Worm (Caenorhabditis elegans) whole organism, young adult: Measurements from ENCODE around the gene mboa-1.

ENCODE experiments used
- F10E7.11 ChIP-seq: sonication (generic microtip); optimal IDR thresholded peaks from 2 replicates; lab custom pipeline; 2017; ENCODE audit warnings: mild to moderate bottlenecking, missing genetic modification characterization, moderate library complexity, missing compliant biosample characterization
- F37B4.10 ChIP-seq: fragments of 200-800 bp; sonication (Bioruptor generic); IDR thresholded peaks from 2 replicates; pipeline ENCODE4 v1.3.6; 2022; ENCODE audit warnings: missing genetic modification characterization, missing compliant biosample characterization
- F57A8.1 ChIP-seq: fragments of 200-800 bp; sonication (Bioruptor generic); optimal IDR thresholded peaks from 2 replicates; lab custom pipeline; 2018; ENCODE audit warnings: mild to moderate bottlenecking, missing genetic modification characterization, moderate library complexity, missing compliant biosample characterization
- K12H6.12 ChIP-seq: fragments of 200-800 bp; sonication (Bioruptor generic); optimal IDR thresholded peaks from 2 replicates; lab custom pipeline; 2018; ENCODE audit warnings: mild to moderate bottlenecking, missing genetic modification characterization, missing compliant biosample characterization
- T07F8.4 ChIP-seq: sonication (generic microtip); optimal IDR thresholded peaks from 2 replicates; lab custom pipeline; 2016; ENCODE audit warnings: mild to moderate bottlenecking, missing genetic modification characterization, moderate library complexity, missing compliant biosample characterization
- Y56A3A.18 ChIP-seq: fragments of 200-800 bp; sonication (Bioruptor generic); IDR thresholded peaks from 2 replicates; pipeline ENCODE4 v1.3.6; 2022; ENCODE audit warnings: missing genetic modification reagents, missing genetic modification characterization, missing compliant biosample characterization
- Y67H2A.10 ChIP-seq: fragments of 200-800 bp; sonication (Bioruptor generic); conservative IDR thresholded peaks from 2 replicates; pipeline ENCODE4 v1.3.6; 2022; ENCODE audit warnings: missing genetic modification reagents, missing genetic modification characterization, missing compliant biosample characterization
- Y79H2A.3 ChIP-seq: fragments of 200-800 bp; sonication (Bioruptor generic); conservative IDR thresholded peaks from 2 replicates; pipeline ENCODE4 v1.3.6; 2022; ENCODE audit warnings: missing genetic modification reagents, missing genetic modification characterization, missing compliant biosample characterization
- Y95B8A.8 ChIP-seq: fragments of 200-800 bp; sonication (Bioruptor generic); IDR thresholded peaks from 2 replicates; pipeline ENCODE4 v1.3.6; 2022; ENCODE audit warnings: missing genetic modification reagents, missing genetic modification characterization, missing compliant biosample characterization
- aptf-2 ChIP-seq: fragments of 200-800 bp; sonication (Bioruptor generic); conservative IDR thresholded peaks from 2 replicates; pipeline ENCODE4 v1.3.6; 2022; ENCODE audit warnings: missing genetic modification reagents, missing genetic modification characterization, missing compliant biosample characterization
- atf-7 ChIP-seq: sonication (generic microtip); optimal IDR thresholded peaks from 2 replicates; lab custom pipeline; 2017; ENCODE audit warnings: mild to moderate bottlenecking, missing genetic modification characterization, missing compliant biosample characterization
- bed-1 ChIP-seq: fragments of 200-800 bp; sonication (Bioruptor generic); IDR thresholded peaks from 2 replicates; pipeline ENCODE4 v1.3.6; 2022; ENCODE audit warnings: missing genetic modification reagents, missing genetic modification characterization, missing compliant biosample characterization
- bed-2 ChIP-seq: fragments of 200-800 bp; sonication (Bioruptor generic); IDR thresholded peaks from 2 replicates; pipeline ENCODE4 v1.3.6; 2022; ENCODE audit warnings: missing genetic modification reagents, missing genetic modification characterization, missing compliant biosample characterization
- ccch-3 ChIP-seq: fragments of 200-800 bp; sonication (Bioruptor generic); optimal IDR thresholded peaks from 2 replicates; lab custom pipeline; 2018; ENCODE audit warnings: mild to moderate bottlenecking, missing genetic modification characterization, missing compliant biosample characterization
- cebp-2 ChIP-seq: fragments of 200-800 bp; sonication (Bioruptor generic); IDR thresholded peaks from 2 replicates; pipeline ENCODE4 v1.3.6; 2022; ENCODE audit warnings: missing genetic modification characterization, missing compliant biosample characterization
- ceh-100 ChIP-seq: fragments of 200-800 bp; sonication (Bioruptor generic); IDR thresholded peaks from 2 replicates; pipeline ENCODE4 v1.3.6; 2022; ENCODE audit warnings: missing genetic modification reagents, missing genetic modification characterization, missing compliant biosample characterization
- ceh-40 ChIP-seq: fragments of 200-800 bp; sonication (Bioruptor generic); IDR thresholded peaks from 2 replicates; pipeline ENCODE4 v1.3.6; 2022; ENCODE audit warnings: missing genetic modification characterization, missing compliant biosample characterization
- egl-44 ChIP-seq: fragments of 200-800 bp; sonication (Bioruptor generic); IDR thresholded peaks from 2 replicates; pipeline ENCODE4 v1.3.6; 2022; ENCODE audit warnings: missing genetic modification reagents, missing genetic modification characterization, missing compliant biosample characterization
- ekl-4 ChIP-seq: fragments of 200-800 bp; sonication (Bioruptor generic); IDR thresholded peaks from 2 replicates; pipeline ENCODE4 v1.3.6; 2022; ENCODE audit warnings: missing genetic modification reagents, missing genetic modification characterization, missing compliant biosample characterization
- hlh-26 ChIP-seq: fragments of 200-800 bp; sonication (Bioruptor generic); conservative IDR thresholded peaks from 2 replicates; pipeline ENCODE4 v1.3.6; 2022; ENCODE audit warnings: missing genetic modification reagents, missing genetic modification characterization, missing compliant biosample characterization
- hmg-20 ChIP-seq: fragments of 200-800 bp; sonication (Bioruptor generic); IDR thresholded peaks from 2 replicates; pipeline ENCODE4 v1.3.6; 2022; ENCODE audit warnings: missing genetic modification reagents, missing genetic modification characterization, missing compliant biosample characterization
- hsf-1 ChIP-seq: fragments of 200-800 bp; sonication (Bioruptor generic); IDR thresholded peaks from 2 replicates; pipeline ENCODE4 v1.3.6; 2022; ENCODE audit warnings: missing genetic modification reagents, missing genetic modification characterization, missing compliant biosample characterization
- lag-1 ChIP-seq: fragments of 200-800 bp; sonication (Bioruptor generic); IDR thresholded peaks from 2 replicates; pipeline ENCODE4 v1.3.6; 2022; ENCODE audit warnings: missing genetic modification reagents, missing genetic modification characterization, missing compliant biosample characterization
- lin-35 ChIP-seq, 3 experiments: fragments of 150-350 bp in 2 of 3; sonication (generic microtip) in 1 of 3; optimal IDR thresholded peaks; 2 replicates each; lab custom pipeline; 2014 to 2018; ENCODE audit warnings: missing biosample characterization in 3 of 3, missing genetic modification characterization in 3 of 3, missing genetic modification reagents in 3 of 3
- lsl-1 ChIP-seq: fragments of 200-800 bp; sonication (Bioruptor generic); optimal IDR thresholded peaks from 2 replicates; lab custom pipeline; 2018; ENCODE audit warnings: mild to moderate bottlenecking, missing genetic modification characterization, moderate library complexity, missing compliant biosample characterization
- madf-10 ChIP-seq: sonication (generic microtip); optimal IDR thresholded peaks from 2 replicates; lab custom pipeline; 2016; ENCODE audit warnings: mild to moderate bottlenecking, missing genetic modification characterization, missing compliant biosample characterization
- madf-6 ChIP-seq: fragments of 200-800 bp; sonication (Bioruptor generic); IDR thresholded peaks from 2 replicates; pipeline ENCODE4 v1.3.6; 2022; ENCODE audit warnings: missing genetic modification reagents, missing genetic modification characterization, missing compliant biosample characterization
- madf-8 ChIP-seq: fragments of 200-800 bp; sonication (Bioruptor generic); conservative IDR thresholded peaks from 2 replicates; pipeline ENCODE4 v1.3.6; 2022; ENCODE audit warnings: missing genetic modification reagents, missing genetic modification characterization, missing compliant biosample characterization
- mcd-1 ChIP-seq: fragments of 200-800 bp; sonication (Bioruptor generic); IDR thresholded peaks from 2 replicates; pipeline ENCODE4 v1.3.6; 2022; ENCODE audit warnings: missing genetic modification reagents, missing genetic modification characterization, missing compliant biosample characterization
- mes-4 ChIP-seq: sonication (generic microtip); optimal IDR thresholded peaks from 2 replicates; lab custom pipeline; 2016; ENCODE audit warnings: missing genotype, missing genetic modification characterization, missing compliant biosample characterization
- nfya-2 ChIP-seq: fragments of 200-800 bp; sonication (Bioruptor generic); IDR thresholded peaks from 2 replicates; pipeline ENCODE4 v1.3.6; 2022; ENCODE audit warnings: missing genetic modification reagents, missing genetic modification characterization, missing compliant biosample characterization
- nhr-120 ChIP-seq: fragments of 200-800 bp; sonication (Bioruptor generic); IDR thresholded peaks from 2 replicates; pipeline ENCODE4 v1.3.6; 2022; ENCODE audit warnings: missing genetic modification characterization, missing compliant biosample characterization
- nhr-80 ChIP-seq: sonication (generic microtip); optimal IDR thresholded peaks from 2 replicates; lab custom pipeline; 2016; ENCODE audit warnings: missing genetic modification characterization, missing compliant biosample characterization
- nhr-90 ChIP-seq: sonication (generic microtip); optimal IDR thresholded peaks from 2 replicates; lab custom pipeline; 2016; ENCODE audit warnings: missing genotype, mild to moderate bottlenecking, missing genetic modification characterization, missing compliant biosample characterization
- pha-4 ChIP-seq: fragments of 150-350 bp; sonication (generic microtip); optimal IDR thresholded peaks from 2 replicates; lab custom pipeline; 2014; ENCODE audit warnings: missing biosample characterization, missing genetic modification reagents, missing genetic modification characterization
- sdz-38 ChIP-seq: sonication (generic microtip); optimal IDR thresholded peaks from 2 replicates; lab custom pipeline; 2016; ENCODE audit warnings: missing genotype, missing genetic modification characterization, missing compliant biosample characterization
- sea-2 ChIP-seq: fragments of 200-800 bp; sonication (Bioruptor generic); IDR thresholded peaks from 2 replicates; pipeline ENCODE4 v1.3.6; 2022; ENCODE audit warnings: missing genetic modification characterization, missing compliant biosample characterization
- snpc-1.3 ChIP-seq: sonication (generic microtip); optimal IDR thresholded peaks from 2 replicates; lab custom pipeline; 2017; ENCODE audit warnings: missing genetic modification characterization, mild to moderate bottlenecking, missing compliant biosample characterization, antibody characterized with exemption, moderate library complexity, missing genotype, missing genetic modification reagents; ENCODE audit not compliant: insufficient read depth
- somi-1 ChIP-seq: fragments of 200-800 bp; sonication (Bioruptor generic); optimal IDR thresholded peaks from 2 replicates; lab custom pipeline; 2018; ENCODE audit warnings: mild to moderate bottlenecking, missing genetic modification characterization, missing compliant biosample characterization
- sptf-2 ChIP-seq: fragments of 200-800 bp; sonication (Bioruptor generic); optimal IDR thresholded peaks from 2 replicates; lab custom pipeline; 2018; ENCODE audit warnings: mild to moderate bottlenecking, missing genetic modification characterization, missing compliant biosample characterization
- tbp1 ChIP-seq: fragments of 200-800 bp; sonication (Bioruptor generic); optimal IDR thresholded peaks from 2 replicates; lab custom pipeline; 2018; ENCODE audit warnings: mild to moderate bottlenecking, missing genetic modification characterization, missing compliant biosample characterization
- unc-62 ChIP-seq: fragments of 150-350 bp; optimal IDR thresholded peaks from 2 replicates; lab custom pipeline; 2014; ENCODE audit warnings: missing biosample characterization, missing genetic modification reagents, missing genetic modification characterization
- xnd-1 ChIP-seq: sonication (generic microtip); optimal IDR thresholded peaks from 2 replicates; lab custom pipeline; 2016; ENCODE audit warnings: missing genotype, missing genetic modification reagents, missing genetic modification characterization, missing compliant biosample characterization
- zfh-2 ChIP-seq: fragments of 200-800 bp; sonication (Bioruptor generic); conservative IDR thresholded peaks from 2 replicates; pipeline ENCODE4 v1.3.6; 2022; ENCODE audit warnings: missing genetic modification reagents, missing genetic modification characterization, missing compliant biosample characterization
- zim-3 ChIP-seq: sonication (generic microtip); optimal IDR thresholded peaks from 2 replicates; lab custom pipeline; 2017; ENCODE audit warnings: mild to moderate bottlenecking, missing genetic modification characterization, moderate library complexity, missing compliant biosample characterization
- ztf-25 ChIP-seq: fragments of 200-800 bp; sonication (Bioruptor generic); IDR thresholded peaks from 2 replicates; pipeline ENCODE4 v1.3.6; 2022; ENCODE audit warnings: missing genetic modification reagents, missing genetic modification characterization, missing compliant biosample characterization

The mboa-1 gene

DNA sequence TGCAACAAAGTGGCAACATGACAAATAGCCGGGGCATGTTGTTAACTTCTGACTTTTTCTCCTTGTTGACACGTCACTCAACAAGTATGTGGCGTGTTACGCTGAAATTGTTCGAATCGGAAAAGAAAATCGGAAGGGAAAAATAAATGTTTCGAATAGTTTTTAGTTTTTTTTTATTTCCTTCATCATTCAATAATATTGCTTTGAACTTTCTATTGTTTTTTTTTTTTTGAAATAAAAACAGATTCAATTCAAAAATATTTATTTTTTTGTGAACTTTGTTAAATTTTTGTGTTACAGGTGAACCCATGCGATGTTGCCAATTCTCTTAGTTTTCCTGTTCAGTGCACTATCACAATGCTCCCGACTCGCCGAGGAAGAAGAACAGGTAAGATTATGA is 19.0 kb downstream of the mboa-1 start, which contains the start of gene cpd-2:
cpd-2 (plus strand) TSS at position 301 of the 400 bp plus-strand sequence.
- TF ChIP-seq ceh-100 (GFP tag; lab: Robert Waterston, UW) (no peak), atf-7 (tag; lab: Kevin White, UChicago) (no peak), ztf-25 (GFP tag; lab: Robert Waterston, UW) (no peak), ceh-40 (no peak), sdz-38 (tag; lab: Kevin White, UChicago) (no peak), cebp-2 (GFP tag; lab: Robert Waterston, UW) (no peak), nhr-80 (tag; lab: Kevin White, UChicago) (no peak), lag-1 (GFP tag; lab: Robert Waterston, UW) (no peak), ekl-4 (GFP tag; lab: Robert Waterston, UW) (no peak), madf-10 (tag; lab: Kevin White, UChicago) (no peak), F10E7.11 (no peak), mes-4 (no peak), ccch-3 (GFP tag; lab: Kevin White, UChicago) (no peak), K12H6.12 (tag; lab: Kevin White, UChicago) (no peak), bed-1 (GFP tag; lab: Robert Waterston, UW) (no peak), F37B4.10 (no peak), unc-62 (GFP tag; lab: Kevin White, UChicago) (no peak)

DNA sequence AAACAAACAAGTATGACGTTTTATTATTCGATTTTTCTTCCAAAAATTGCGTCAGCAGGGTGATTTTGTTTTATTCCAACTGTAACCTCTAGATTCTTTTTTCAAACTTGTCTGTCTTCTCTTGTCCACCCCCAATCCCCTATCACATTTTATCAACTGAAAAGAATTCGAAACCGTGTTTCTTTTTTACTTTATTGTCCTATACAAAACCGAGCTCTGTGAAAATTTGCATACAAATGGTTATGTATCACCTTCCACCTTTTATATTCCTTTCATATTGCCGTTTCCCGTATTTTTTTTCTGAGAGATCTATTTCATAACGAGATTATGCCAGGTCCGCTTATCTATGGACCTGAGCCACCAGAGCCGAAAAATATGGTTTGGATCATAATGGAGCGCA is 24.6 kb downstream of the mboa-1 start, which contains the start of gene T27A8.7:
T27A8.7 (plus strand) TSS at position 301 of the 400 bp plus-strand sequence.
- TF ChIP-seq bed-2 (GFP tag; lab: Robert Waterston, UW) (no peak), madf-6 (GFP tag; lab: Robert Waterston, UW) (no peak), Y56A3A.18 (no peak), hsf-1 (GFP tag; lab: Robert Waterston, UW) (no peak), zim-3 (no peak), somi-1 (GFP tag; lab: Kevin White, UChicago) (no peak), ceh-100 (GFP tag; lab: Robert Waterston, UW) (no peak), pha-4 (tag; lab: Kevin White, UChicago) (no peak), tbp1 (GFP tag; lab: Kevin White, UChicago) (no peak), madf-10 (tag; lab: Kevin White, UChicago) (no peak), mes-4 (no peak), hmg-20 (GFP tag; lab: Robert Waterston, UW) (no peak), nhr-120 (GFP tag; lab: Robert Waterston, UW) (no peak), xnd-1 (tag; lab: Kevin White, UChicago) (no peak)

DNA sequence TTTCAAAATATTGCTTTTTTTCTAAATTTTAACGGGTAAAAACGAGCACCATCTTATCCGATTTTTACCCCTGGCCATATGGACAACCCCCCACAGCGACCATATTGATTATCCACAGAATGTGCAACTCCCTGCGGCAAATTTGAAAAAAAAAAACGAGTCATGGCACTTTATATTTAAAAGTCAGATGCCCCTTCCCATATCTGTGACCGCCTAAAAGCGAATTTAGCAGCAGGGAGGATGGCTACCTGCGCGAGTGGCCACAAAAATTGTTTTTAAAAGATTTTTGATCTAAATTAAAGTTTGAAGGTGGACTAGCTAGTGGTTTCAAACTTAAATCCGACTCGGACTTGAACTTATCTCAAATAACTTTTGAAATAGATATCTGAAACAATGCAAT is 25.8 kb downstream of the mboa-1 start:
- TF ChIP-seq hlh-26: no peak
- TF ChIP-seq sea-2: peak; percentile 80; the same call in 1 of the 2 replicates
- TF ChIP-seq zim-3: peak; percentile 6
- TF ChIP-seq lsl-1 (GFP tag; lab: Kevin White, UChicago): no peak
- TF ChIP-seq lin-35 (GFP tag; optimal IDR thresholded peaks at IDR 0.05; lab: Kevin White, UChicago): peak in 2 of 3 experiments; percentile 72 to 98
- no peak for TF ChIP-seq mes-4
- no peak for TF ChIP-seq nfya-2 (GFP tag; lab: Robert Waterston, UW)
- TF ChIP-seq Y95B8A.8 (GFP tag; lab: Robert Waterston, UW): peak; percentile 40; the same call in 1 of the 2 replicates
- no peak for TF ChIP-seq madf-8 (GFP tag; lab: Robert Waterston, UW)
- 0 out of 2 replicates have a peak, but pooled peaks have one; percentile 50 for TF ChIP-seq aptf-2 (GFP tag; lab: Robert Waterston, UW)
- TF ChIP-seq Y79H2A.3 (GFP tag; lab: Robert Waterston, UW): no peak
- peak; percentile 21; the same call in 1 of the 2 replicates for TF ChIP-seq Y67H2A.10 (GFP tag; lab: Robert Waterston, UW)
- TF ChIP-seq ceh-40: no peak
- TF ChIP-seq egl-44 (GFP tag; lab: Robert Waterston, UW): no peak; the same call in none of the 2 replicates
- no peak for TF ChIP-seq sptf-2 (GFP tag; lab: Kevin White, UChicago)
- TF ChIP-seq zfh-2 (GFP tag; lab: Robert Waterston, UW): peak; percentile 90
- TF ChIP-seq mcd-1: peak; percentile 91
- TF ChIP-seq nhr-90 (tag; lab: Kevin White, UChicago): peak; percentile 93
- peak; percentile 15 for TF ChIP-seq snpc-1.3 (tag; lab: Kevin White, UChicago)
- peak; percentile 95 for TF ChIP-seq T07F8.4 (tag; lab: Kevin White, UChicago)
- TF ChIP-seq hmg-20 (GFP tag; lab: Robert Waterston, UW): peak; percentile 97
- TF ChIP-seq F57A8.1 (GFP tag; lab: Kevin White, UChicago): peak; percentile 80
